Worm (Caenorhabditis elegans): ENCODE data around the gene F19C6.4.

F19C6.4 gene

ce11 chrX:10053742-10054409 lies 36.1 kb upstream of the F19C6.4 start, which contains the start of gene cbs-1:
Gene cbs-1, plus strand, starts transcription at chrX:10054275.
- TF ChIP-seq sma-9 (GFP tag; optimal IDR thresholded peaks at IDR 0.05) (peak; percentile 17), sma-9 (tag; optimal IDR thresholded peaks at IDR 0.05) (no peak), nhr-25 (tag; optimal IDR thresholded peaks at IDR 0.05) (peak; percentile 54), nhr-77 (tag; optimal IDR thresholded peaks at IDR 0.05) (no peak), skn-1 (tag; optimal IDR thresholded peaks at IDR 0.05) (no peak), unc-55 (GFP tag; optimal IDR thresholded peaks at IDR 0.05) (no peak), crh-2 (tag; optimal IDR thresholded peaks at IDR 0.05) (no peak), fos-1 (tag; optimal IDR thresholded peaks at IDR 0.05) (peak; percentile 65), ama-1 (optimal IDR thresholded peaks at IDR 0.05) (peak; percentile 18)

DNA sequence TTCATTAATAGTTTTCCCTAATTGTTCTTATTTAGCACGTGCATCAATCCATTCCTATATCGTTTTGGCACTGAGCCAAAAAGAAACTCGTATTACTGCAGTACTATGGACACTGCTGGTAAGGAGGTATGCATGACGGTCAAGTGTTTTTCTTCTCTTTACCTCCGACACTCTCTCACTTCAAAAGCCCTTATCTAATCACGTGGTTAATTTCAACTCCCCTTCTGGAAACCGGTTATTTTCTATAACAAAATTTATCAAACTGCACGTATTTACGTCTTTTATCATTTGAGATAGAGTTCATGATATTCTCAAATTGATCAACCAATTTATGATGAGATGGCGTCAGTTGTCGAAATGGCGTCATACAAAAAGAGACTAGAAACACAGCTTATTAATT lies 33.8 kb upstream of the F19C6.4 start:
- TF ChIP-seq sem-4 (tag; optimal IDR thresholded peaks at IDR 0.05) (no peak), skn-1 (tag; optimal IDR thresholded peaks at IDR 0.05) (peak; percentile 4), unc-39 (tag; optimal IDR thresholded peaks at IDR 0.05) (no peak), lin-11 (tag; optimal IDR thresholded peaks at IDR 0.05) (no peak), unc-55 (GFP tag; optimal IDR thresholded peaks at IDR 0.05) (no peak), ceh-16 (tag; optimal IDR thresholded peaks at IDR 0.05) (no peak), zag-1 (tag; optimal IDR thresholded peaks at IDR 0.05) (no peak), mbf-1 (tag; optimal IDR thresholded peaks at IDR 0.05) (no peak), ztf-1 (GFP tag; conservative IDR thresholded peaks at IDR 0.05) (no peak), ztf-4 (tag; optimal IDR thresholded peaks at IDR 0.05) (no peak), nhr-11 (tag; optimal IDR thresholded peaks at IDR 0.05) (no peak), nhr-6 (tag; optimal IDR thresholded peaks at IDR 0.05) (no peak), elt-1 (tag; optimal IDR thresholded peaks at IDR 0.05) (no peak), R02D3.7 (tag; optimal IDR thresholded peaks at IDR 0.05) (no peak), mab-5 (tag; optimal IDR thresholded peaks at IDR 0.05) (no peak), nhr-237 (tag; optimal IDR thresholded peaks at IDR 0.05) (no peak), ama-1 (optimal IDR thresholded peaks at IDR 0.05) (no peak), peb-1 (tag; optimal IDR thresholded peaks at IDR 0.05) (no peak), ztf-11 (tag; optimal IDR thresholded peaks at IDR 0.05) (no peak), sma-9 (GFP tag; optimal IDR thresholded peaks at IDR 0.05) (peak; percentile 92), sma-9 (tag; optimal IDR thresholded peaks at IDR 0.05) (no peak), mdl-1 (tag; optimal IDR thresholded peaks at IDR 0.05) (peak in 1 of 2 experiments; percentile 44), gmeb-1 (tag; optimal IDR thresholded peaks at IDR 0.05) (peak; percentile 26), lin-13 (GFP tag; optimal IDR thresholded peaks at IDR 0.05) (no peak), lsy-2 (tag; optimal IDR thresholded peaks at IDR 0.05) (no peak), sma-3 (GFP tag; optimal IDR thresholded peaks at IDR 0.05) (peak; percentile 88), blmp-1 (tag; optimal IDR thresholded peaks at IDR 0.05; ENCODE audit: insufficient read depth) (peak; percentile 77), C34F6.9 (tag; optimal IDR thresholded peaks at IDR 0.05) (peak; percentile 33), nhr-25 (tag; optimal IDR thresholded peaks at IDR 0.05) (peak; percentile 72), crh-2 (tag; optimal IDR thresholded peaks at IDR 0.05) (peak; percentile 76), alr-1 (tag; optimal IDR thresholded peaks at IDR 0.05) (no peak), snpc-4 (tag; optimal IDR thresholded peaks at IDR 0.05) (no peak), nhr-23 (tag; optimal IDR thresholded peaks at IDR 0.05) (no peak), lin-39 (tag; optimal IDR thresholded peaks at IDR 0.05) (no peak), dmd-4 (tag; optimal IDR thresholded peaks at IDR 0.05) (no peak), nhr-10 (tag; optimal IDR thresholded peaks at IDR 0.05) (no peak), nhr-12 (tag; optimal IDR thresholded peaks at IDR 0.05) (no peak), nhr-21 (tag; optimal IDR thresholded peaks at IDR 0.05) (peak; percentile 59), F13H6.1 (tag; optimal IDR thresholded peaks at IDR 0.05) (peak; percentile 73), nhr-77 (tag; optimal IDR thresholded peaks at IDR 0.05) (no peak), nhr-129 (tag; optimal IDR thresholded peaks at IDR 0.05) (peak; percentile 47), fos-1 (tag; optimal IDR thresholded peaks at IDR 0.05) (peak; percentile 70), Y55F3AM.14 (GFP tag; optimal IDR thresholded peaks at IDR 0.05) (peak; percentile 28), ceh-82 (tag; optimal IDR thresholded peaks at IDR 0.05) (no peak)
